Fruit fly (Drosophila melanogaster) whole organism: ENCODE measurements around the gene CG43116.

Experiments used
- CG8478 ChIP-seq: fragments of >200 bp; optimal IDR thresholded peaks from 2 replicates; lab custom pipeline; 2018; ENCODE audit warnings: inconsistent platforms
- psq ChIP-seq: fragments of >200 bp; optimal IDR thresholded peaks from 2 replicates; lab custom pipeline; 2017
- usp ChIP-seq: fragments of >200 bp; optimal IDR thresholded peaks from 2 replicates; lab custom pipeline; 2017; ENCODE audit warnings: missing biosample characterization, missing genetic modification characterization, mixed read lengths

DNA sequence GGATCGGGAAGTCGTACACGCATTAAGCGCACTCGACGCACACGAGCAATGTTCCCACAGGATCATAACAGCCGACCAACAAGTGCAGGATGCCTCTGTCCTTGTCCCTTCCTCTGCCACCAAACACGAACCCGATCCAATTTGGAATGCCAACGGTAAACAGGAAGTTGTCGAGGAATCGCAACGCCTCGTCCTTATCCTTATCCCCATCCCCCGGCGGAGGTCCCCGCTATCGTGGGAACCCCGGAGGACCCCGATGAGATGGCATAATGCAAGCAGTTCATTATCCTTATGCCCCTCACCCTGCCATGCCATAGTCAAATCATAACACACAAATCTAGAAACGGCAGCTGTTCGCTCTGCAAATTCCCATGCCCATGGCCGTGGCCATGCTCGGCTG, 2.3 kb upstream of the CG43116 start:
- TF ChIP-seq psq (no peak), CG8478 (lab: Kevin White, UChicago) (no peak), usp (GFP tag; lab: Kevin White, UChicago) (no peak)
